Fruit fly (Drosophila melanogaster) whole organism, pupa: Measurements from ENCODE around the gene fau.

Source experiments
- CG13204 ChIP-seq: fragments of 200-800 bp; sonication (Bioruptor generic); optimal IDR thresholded peaks from 2 replicates; lab custom pipeline; 2018; ENCODE audit warnings: missing biosample characterization, mild to moderate bottlenecking, missing genetic modification characterization, moderate library complexity
- CG14655 ChIP-seq: fragments of 200-800 bp; sonication (Bioruptor generic); optimal IDR thresholded peaks from 3 replicates; lab custom pipeline; 2017; ENCODE audit warnings: mild to moderate bottlenecking, missing biosample characterization, missing genetic modification reagents, missing genetic modification characterization
- CG15710 ChIP-seq: fragments of 200-800 bp; sonication (Bioruptor generic); optimal IDR thresholded peaks from 2 replicates; lab custom pipeline; 2018; ENCODE audit warnings: missing biosample characterization, mild to moderate bottlenecking, missing genetic modification characterization, moderate library complexity
- CG17806 ChIP-seq: fragments of 200-800 bp; sonication (Bioruptor generic); optimal IDR thresholded peaks from 2 replicates; lab custom pipeline; 2018; ENCODE audit warnings: missing biosample characterization, mild to moderate bottlenecking, missing genetic modification characterization, moderate library complexity
- CG9948 ChIP-seq: fragments of 200-800 bp; sonication (Bioruptor generic); optimal IDR thresholded peaks from 2 replicates; lab custom pipeline; 2018; ENCODE audit warnings: missing biosample characterization, mild to moderate bottlenecking, missing genetic modification characterization, moderate library complexity
- EcR ChIP-seq: fragments of 200-800 bp; sonication (Bioruptor generic); optimal IDR thresholded peaks from 3 replicates; lab custom pipeline; 2019; ENCODE audit warnings: missing biosample characterization, missing genetic modification characterization, mild to moderate bottlenecking, moderate library complexity, missing genetic modification reagents
- Pif1B ChIP-seq: fragments of 200-800 bp; sonication (Bioruptor generic); optimal IDR thresholded peaks from 3 replicates; lab custom pipeline; 2016; ENCODE audit warnings: missing biosample characterization, missing genetic modification characterization
- fd96Ca ChIP-seq: fragments of 200-800 bp; sonication (Bioruptor generic); IDR thresholded peaks from 3 replicates; pipeline ENCODE4 v1.3.6; 2022; ENCODE audit warnings: missing biosample characterization, missing genetic modification characterization

dm6 chr3R:10775246-10775645, 1.9 kb downstream of the fau start:
- TF ChIP-seq fd96Ca: no peak
- TF ChIP-seq EcR (GFP tag; lab: Kevin White, UChicago): no peak
- TF ChIP-seq CG17806 (tag; lab: Kevin White, UChicago): no peak
- TF ChIP-seq Pif1B (GFP tag; lab: Kevin White, UChicago): peak; percentile 51
- TF ChIP-seq CG13204 (GFP tag; lab: Kevin White, UChicago): no peak
- TF ChIP-seq CG15710 (tag; lab: Kevin White, UChicago): no peak
- no peak for TF ChIP-seq CG14655
- TF ChIP-seq CG9948 (tag; lab: Kevin White, UChicago): no peak
